Fruit fly (Drosophila melanogaster): Measurements from ENCODE around the gene CG2201.

The CG2201 gene

dm6 chr2L:21657426-21657825, 33.5 kb upstream of the CG2201 start (continued):
- TF ChIP-seq CG4328 (GFP tag; optimal IDR thresholded peaks at IDR 0.05) = peak; percentile 44
- TF ChIP-seq CG2712 (tag; optimal IDR thresholded peaks at IDR 0.05) = peak; percentile 68
- TF ChIP-seq bsh (GFP tag; optimal IDR thresholded peaks at IDR 0.05) = peak in 1 of 2 experiments; percentile 59
- peak; percentile 7 for TF ChIP-seq cato (GFP tag; optimal IDR thresholded peaks at IDR 0.05; ENCODE audit: borderline replicate concordance)
- no peak for TF ChIP-seq Asciz (GFP tag; optimal IDR thresholded peaks at IDR 0.05)
- TF ChIP-seq CG12942 (GFP tag; optimal IDR thresholded peaks at IDR 0.05) = peak; percentile 53
- peak; percentile 82 for TF ChIP-seq sob (GFP tag; IDR thresholded peaks at IDR 0.05)
- 0 out of 2 replicates have a peak, but pooled peaks have one; percentile 18 for TF ChIP-seq dati (GFP tag; IDR thresholded peaks at IDR 0.05)
- TF ChIP-seq CG15073 (GFP tag; optimal IDR thresholded peaks at IDR 0.05) = no peak
- no peak for TF ChIP-seq CG2199 (GFP tag; IDR thresholded peaks at IDR 0.05)
- TF ChIP-seq ssp (GFP tag; IDR thresholded peaks at IDR 0.05) = peak; percentile 77
- TF ChIP-seq CG4820 (GFP tag; optimal IDR thresholded peaks at IDR 0.05) = peak; percentile 50
- peak; percentile 63 for TF ChIP-seq Dref (GFP tag; IDR thresholded peaks at IDR 0.05)
- TF ChIP-seq CG4404 (GFP tag; IDR thresholded peaks at IDR 0.05) = no peak
- TF ChIP-seq jing (GFP tag; optimal IDR thresholded peaks at IDR 0.05) = no peak
- TF ChIP-seq CG11504 (tag; optimal IDR thresholded peaks at IDR 0.05) = peak; percentile 66
- TF ChIP-seq CG31365 (tag; optimal IDR thresholded peaks at IDR 0.05) = no peak
- no peak for TF ChIP-seq CG3838 (GFP tag; optimal IDR thresholded peaks at IDR 0.05)
- TF ChIP-seq Aef1 (GFP tag; IDR thresholded peaks at IDR 0.05) = no peak; the same call in 2 of the 3 replicates
- TF ChIP-seq Gug (GFP tag; IDR thresholded peaks at IDR 0.05) = peak; percentile 70; the same call in 3 of the 4 replicates
- TF ChIP-seq z (GFP tag; IDR thresholded peaks at IDR 0.05) = no peak
- no peak for TF ChIP-seq CG1832 (GFP tag; optimal IDR thresholded peaks at IDR 0.05)
- TF ChIP-seq scrt (GFP tag; optimal IDR thresholded peaks at IDR 0.05) = no peak
- peak; percentile 63 for TF ChIP-seq lmd (GFP tag; IDR thresholded peaks at IDR 0.05)
- TF ChIP-seq CG3847 (GFP tag; IDR thresholded peaks at IDR 0.05) = no peak
- no peak for TF ChIP-seq Sox102F (GFP tag; optimal IDR thresholded peaks at IDR 0.05)
- TF ChIP-seq bigmax (GFP tag; optimal IDR thresholded peaks at IDR 0.05) = no peak
- no peak; the same call in 1 of the 2 replicates for TF ChIP-seq CG4730 (GFP tag; IDR thresholded peaks at IDR 0.05)
- no peak for TF ChIP-seq bcd (GFP tag; optimal IDR thresholded peaks at IDR 0.05)
- TF ChIP-seq Rx (GFP tag; IDR thresholded peaks at IDR 0.05) = peak; percentile 46; the same call in 1 of the 2 replicates
- TF ChIP-seq caup (GFP tag; optimal IDR thresholded peaks at IDR 0.05; ENCODE audit: severe bottlenecking) = peak; percentile 63
- peak; percentile 24; the same call in 1 of the 3 replicates for TF ChIP-seq B-H1 (GFP tag; IDR thresholded peaks at IDR 0.05)
- peak; percentile 59 for TF ChIP-seq phol (tag; optimal IDR thresholded peaks at IDR 0.05)
- peak; percentile 67 for TF ChIP-seq Ada2b (GFP tag; IDR thresholded peaks at IDR 0.05)
- no peak for TF ChIP-seq sr (GFP tag; IDR thresholded peaks at IDR 0.05)
- TF ChIP-seq ci (GFP tag; IDR thresholded peaks at IDR 0.05) = no peak
- peak; percentile 34 for TF ChIP-seq CG2116 (GFP tag; optimal IDR thresholded peaks at IDR 0.05)
- peak; percentile 81 for TF ChIP-seq zfh1 (GFP tag; IDR thresholded peaks at IDR 0.05)
- TF ChIP-seq CG7372 (GFP tag; IDR thresholded peaks at IDR 0.05) = 0 out of 2 replicates have a peak, but pooled peaks have one; percentile 33
- TF ChIP-seq gfzf (GFP tag; optimal IDR thresholded peaks at IDR 0.05) = no peak
- no peak for TF ChIP-seq bbx (GFP tag; IDR thresholded peaks at IDR 0.05; ENCODE audit: partially characterized antibody)
- TF ChIP-seq HLH54F (GFP tag; optimal IDR thresholded peaks at IDR 0.05) = peak; percentile 78
- no peak for TF ChIP-seq Oaz (GFP tag; IDR thresholded peaks at IDR 0.05)
- no peak for TF ChIP-seq CG6765 (GFP tag; optimal IDR thresholded peaks at IDR 0.05)
- TF ChIP-seq slou (GFP tag; optimal IDR thresholded peaks at IDR 0.05) = no peak
- TF ChIP-seq Camta (GFP tag; optimal IDR thresholded peaks at IDR 0.05) = no peak
- TF ChIP-seq CG1603 (tag; optimal IDR thresholded peaks at IDR 0.05) = peak; percentile 62
- TF ChIP-seq tin (GFP tag; optimal IDR thresholded peaks at IDR 0.05) = peak; percentile 68
- TF ChIP-seq Neu2 (GFP tag; optimal IDR thresholded peaks at IDR 0.05; ENCODE audit: borderline replicate concordance) = no peak
- no peak for TF ChIP-seq CG17568 (GFP tag; optimal IDR thresholded peaks at IDR 0.05)
- TF ChIP-seq dm (GFP tag; optimal IDR thresholded peaks at IDR 0.05) = peak; percentile 48

Measured in whole organism, embryonic.